ENCODE assay signal across 1 fruit fly cellular context in the genomic region with DNA sequence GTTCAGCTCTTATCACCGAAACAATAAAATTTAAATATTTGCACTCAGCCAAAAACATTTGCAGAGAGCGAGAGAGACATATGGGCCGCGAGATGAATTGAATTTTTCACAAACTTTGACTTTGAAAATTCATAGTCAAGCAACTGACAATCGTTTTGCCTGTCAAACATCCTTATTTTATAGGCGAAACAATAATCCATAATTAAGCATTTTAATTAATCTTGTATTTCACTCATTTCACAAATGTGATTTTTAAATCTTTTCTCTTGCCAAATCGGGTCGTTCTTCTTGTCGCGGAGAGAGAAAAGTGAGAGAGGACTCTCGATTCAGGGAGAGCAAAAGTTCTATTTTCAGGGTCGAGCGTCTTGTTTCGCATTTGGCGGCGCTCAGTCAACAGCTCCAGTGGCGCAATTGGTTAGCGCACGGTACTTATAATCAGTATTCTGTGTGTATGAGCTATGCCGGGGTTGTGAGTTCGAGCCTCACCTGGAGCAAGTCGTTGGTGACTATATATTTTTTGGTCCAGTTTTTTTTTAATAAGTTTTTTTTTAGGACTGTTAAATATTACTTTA.
TF ChIP-seq lines count a peak whose summit lies in the region.

No protein-coding gene starts in this region.

TF ChIP-seq in whole organism, embryonic, 481 proteins besides CTCF, POLR2A, EP300 and RAD21 (continued from another document):
- TF ChIP-seq Deaf1 (tag; optimal IDR thresholded peaks at IDR 0.05; lab: Kevin White, UChicago) (peak; percentile 7), chinmo (GFP tag; IDR thresholded peaks at IDR 0.05; lab: Robert Waterston, UW; ENCODE audit: partially characterized antibody) (peak; percentile 86; the same call in 2 of the 4 replicates), Trl (optimal IDR thresholded peaks at IDR 0.05; lab: Kevin White, UChicago) (peak; percentile 92 to 93), Trl (GFP tag; optimal IDR thresholded peaks at IDR 0.05; lab: Kevin White, UChicago) (peak; percentile 17), Bgb (GFP tag; IDR thresholded peaks at IDR 0.05; lab: Robert Waterston, UW; ENCODE audit: partially characterized antibody) (peak; percentile 83), C15 (GFP tag; IDR thresholded peaks at IDR 0.05; lab: Robert Waterston, UW) (no peak), hbn (GFP tag; IDR thresholded peaks at IDR 0.05; lab: Robert Waterston, UW; ENCODE audit: partially characterized antibody) (peak; percentile 49), CG4707 (GFP tag; optimal IDR thresholded peaks at IDR 0.05; lab: Kevin White, UChicago) (peak; percentile 0), nerfin-1 (tag; optimal IDR thresholded peaks at IDR 0.05; lab: Kevin White, UChicago) (no peak), CG14860 (GFP tag; IDR thresholded peaks at IDR 0.05; lab: Robert Waterston, UW; ENCODE audit: partially characterized antibody) (peak; percentile 79), CG7963 (GFP tag; IDR thresholded peaks at IDR 0.05; lab: Robert Waterston, UW; ENCODE audit: partially characterized antibody) (peak; percentile 77; the same call in 2 of the 3 replicates), sens (GFP tag; lab: Kevin White, UChicago) (peak; percentile 85), CG15479 (GFP tag; optimal IDR thresholded peaks at IDR 0.05; lab: Kevin White, UChicago) (peak; percentile 71), Doc3 (GFP tag; IDR thresholded peaks at IDR 0.05; lab: Robert Waterston, UW; ENCODE audit: partially characterized antibody) (0 out of 3 replicates have a peak, but pooled peaks have one; percentile 40), tin (GFP tag; optimal IDR thresholded peaks at IDR 0.05; lab: Kevin White, UChicago) (no peak), Rfx (GFP tag; IDR thresholded peaks at IDR 0.05; lab: Robert Waterston, UW) (0 out of 2 replicates have a peak, but pooled peaks have one; percentile 7), nom (GFP tag; optimal IDR thresholded peaks at IDR 0.05; lab: Kevin White, UChicago) (peak; percentile 8), CG1603 (tag; optimal IDR thresholded peaks at IDR 0.05; lab: Kevin White, UChicago) (no peak), tap (tag; optimal IDR thresholded peaks at IDR 0.05; lab: Kevin White, UChicago) (peak; percentile 11), gsb-n (tag; optimal IDR thresholded peaks at IDR 0.05; lab: Kevin White, UChicago) (no peak), Hmr (GFP tag; optimal IDR thresholded peaks at IDR 0.05; lab: Kevin White, UChicago) (no peak), sna (GFP tag; IDR thresholded peaks at IDR 0.05; lab: Robert Waterston, UW; ENCODE audit: partially characterized antibody) (peak; percentile 49), ato (GFP tag; IDR thresholded peaks at IDR 0.05; lab: Robert Waterston, UW; ENCODE audit: partially characterized antibody) (peak; percentile 74; the same call in 1 of the 2 replicates), vvl (GFP tag; IDR thresholded peaks at IDR 0.05; lab: Robert Waterston, UW) (peak; percentile 53), amos (GFP tag; IDR thresholded peaks at IDR 0.05; lab: Robert Waterston, UW; ENCODE audit: partially characterized antibody) (peak; percentile 86), unc-4 (GFP tag; IDR thresholded peaks at IDR 0.05; lab: Robert Waterston, UW; ENCODE audit: partially characterized antibody) (peak; percentile 38; the same call in 1 of the 2 replicates), dati (GFP tag; IDR thresholded peaks at IDR 0.05; lab: Robert Waterston, UW) (no peak), E2f2 (GFP tag; IDR thresholded peaks at IDR 0.05; lab: Robert Waterston, UW) (peak; percentile 21; the same call in 1 of the 2 replicates), CG6854 (GFP tag; optimal IDR thresholded peaks at IDR 0.05; lab: Kevin White, UChicago) (no peak), CG18619 (GFP tag; optimal IDR thresholded peaks at IDR 0.05; lab: Kevin White, UChicago) (no peak), nerfin-2 (GFP tag; IDR thresholded peaks at IDR 0.05; lab: Robert Waterston, UW; ENCODE audit: partially characterized antibody) (peak; percentile 79), insv (GFP tag; optimal IDR thresholded peaks at IDR 0.05; lab: Kevin White, UChicago) (no peak), Bdp1 (GFP tag; optimal IDR thresholded peaks at IDR 0.05; lab: Kevin White, UChicago) (peak; percentile 99), chm (GFP tag; IDR thresholded peaks at IDR 0.05; lab: Robert Waterston, UW) (peak; percentile 25; the same call in 1 of the 2 replicates), Dll (GFP tag; IDR thresholded peaks at IDR 0.05; lab: Robert Waterston, UW; ENCODE audit: partially characterized antibody) (peak; percentile 57; the same call in 3 of the 4 replicates), ci (GFP tag; IDR thresholded peaks at IDR 0.05; lab: Robert Waterston, UW) (peak; percentile 34; the same call in 1 of the 3 replicates), bbx (GFP tag; IDR thresholded peaks at IDR 0.05; lab: Robert Waterston, UW; ENCODE audit: partially characterized antibody) (peak; percentile 80), Opbp (GFP tag; IDR thresholded peaks at IDR 0.05; lab: Robert Waterston, UW; ENCODE audit: partially characterized antibody) (peak; percentile 89), vnd (GFP tag; IDR thresholded peaks at IDR 0.05; lab: Robert Waterston, UW; ENCODE audit: partially characterized antibody) (peak; percentile 63), sob (GFP tag; IDR thresholded peaks at IDR 0.05; lab: Robert Waterston, UW) (peak; percentile 10; the same call in 1 of the 2 replicates), inv (GFP tag; IDR thresholded peaks at IDR 0.05; lab: Robert Waterston, UW; ENCODE audit: partially characterized antibody) (peak; percentile 50; the same call in 1 of the 2 replicates), CG34224 (GFP tag; IDR thresholded peaks at IDR 0.05; lab: Robert Waterston, UW; ENCODE audit: partially characterized antibody) (peak; percentile 71), Adf1 (GFP tag; IDR thresholded peaks at IDR 0.05; lab: Robert Waterston, UW) (peak; percentile 19; the same call in 1 of the 2 replicates), Side (GFP tag; optimal IDR thresholded peaks at IDR 0.05; lab: Kevin White, UChicago) (no peak), chif (GFP tag; optimal IDR thresholded peaks at IDR 0.05; lab: Kevin White, UChicago) (no peak), Ets97D (GFP tag; optimal IDR thresholded peaks at IDR 0.05; lab: Kevin White, UChicago) (no peak), CG11085 (GFP tag; IDR thresholded peaks at IDR 0.05; lab: Robert Waterston, UW) (no peak), CG11695 (GFP tag; IDR thresholded peaks at IDR 0.05; lab: Robert Waterston, UW) (0 out of 3 replicates have a peak, but pooled peaks have one; percentile 23), Pdp1 (GFP tag; optimal IDR thresholded peaks at IDR 0.05; lab: Kevin White, UChicago) (peak in 1 of 2 experiments; percentile 28), Stat92E (GFP tag; optimal IDR thresholded peaks at IDR 0.05; lab: Kevin White, UChicago) (peak in 1 of 3 experiments; percentile 74), CG4360 (GFP tag; IDR thresholded peaks at IDR 0.05; lab: Robert Waterston, UW) (no peak), CG16813 (GFP tag; IDR thresholded peaks at IDR 0.05; lab: Robert Waterston, UW; ENCODE audit: partially characterized antibody) (peak; percentile 87), tna (GFP tag; IDR thresholded peaks at IDR 0.05; lab: Robert Waterston, UW; ENCODE audit: partially characterized antibody) (peak; percentile 68), zen2 (GFP tag; IDR thresholded peaks at IDR 0.05; lab: Robert Waterston, UW; ENCODE audit: partially characterized antibody) (peak; percentile 20; the same call in 2 of the 3 replicates)
